Worm (Caenorhabditis elegans): ENCODE measurements around the gene C23G10.5.
A peak's percentile ranks its signal among the peaks of the same experiment; 100 is the strongest.

DNA sequence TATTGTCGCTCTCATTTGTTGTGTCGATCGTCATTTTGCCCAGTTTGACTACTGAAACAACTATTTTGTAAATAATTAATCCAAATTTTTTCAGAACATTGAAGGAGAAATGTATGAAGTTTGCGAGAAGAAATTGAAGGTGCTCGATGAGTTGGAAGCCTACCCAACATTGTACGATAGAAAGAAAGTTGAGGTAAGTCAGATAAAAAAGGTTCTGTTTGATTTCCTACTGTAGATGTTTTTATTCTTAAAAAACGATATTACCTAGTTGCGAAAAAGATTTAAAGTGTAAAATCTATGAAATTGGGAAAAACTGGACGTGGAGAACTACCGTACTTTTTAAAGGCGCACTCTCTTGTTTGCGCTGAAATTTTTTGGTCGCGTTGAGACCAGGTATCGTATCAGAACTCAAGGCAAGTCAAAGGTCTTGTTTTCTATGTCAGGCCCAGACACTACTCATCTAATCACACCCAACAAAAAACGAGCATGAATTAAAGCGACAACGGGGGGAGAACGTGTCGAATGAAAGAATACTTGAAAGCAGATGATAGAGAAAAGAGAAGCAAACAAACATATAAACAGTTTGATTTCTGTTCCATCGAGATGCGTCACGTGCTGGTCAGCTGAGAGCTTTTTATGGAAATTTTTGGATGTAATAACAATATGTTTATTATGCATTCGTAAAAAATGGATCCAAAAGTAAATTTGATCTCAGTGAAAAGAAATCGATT is 22.2 kb upstream of the C23G10.5 start, which contains the start of gene efk-1:
- TF ChIP-seq spr-1 (tag; optimal IDR thresholded peaks at IDR 0.05), result no peak
- TF ChIP-seq mdl-1 (tag; optimal IDR thresholded peaks at IDR 0.05), result peak in 1 of 2 experiments; percentile 37
- no peak for TF ChIP-seq snpc-1.2 (GFP tag; IDR thresholded peaks at IDR 0.05)
- no peak for TF ChIP-seq zip-2 (tag; optimal IDR thresholded peaks at IDR 0.05)
- peak; percentile 53 for TF ChIP-seq nhr-77 (tag; optimal IDR thresholded peaks at IDR 0.05)
- TF ChIP-seq nhr-76 (tag; optimal IDR thresholded peaks at IDR 0.05), result no peak
- no peak for TF ChIP-seq ceh-62 (tag; optimal IDR thresholded peaks at IDR 0.05)
- no peak for TF ChIP-seq nhr-10 (tag; optimal IDR thresholded peaks at IDR 0.05)
- peak in 1 of 2 experiments; percentile 34 for TF ChIP-seq lsy-2 (tag; optimal IDR thresholded peaks at IDR 0.05)
- TF ChIP-seq nhr-11 (tag; optimal IDR thresholded peaks at IDR 0.05), result peak; percentile 20
- no peak for TF ChIP-seq egl-43 (GFP tag; IDR thresholded peaks at IDR 0.05)
- TF ChIP-seq F49E8.2 (tag; optimal IDR thresholded peaks at IDR 0.05; ENCODE audit: borderline replicate concordance), result no peak
- no peak for TF ChIP-seq ceh-82 (tag; optimal IDR thresholded peaks at IDR 0.05)
- TF ChIP-seq egl-27 (tag; optimal IDR thresholded peaks at IDR 0.05), result no peak

Measured in whole organism, L4 larva.